Worm (Caenorhabditis elegans): ENCODE measurements around the gene tiar-2.
"Not testable (repeated sequence)": the region's sequence is repeated elsewhere in the genome, so short reads cannot be mapped to it uniquely, and the experiment has no call there.

- not testable (repeated sequence) for TF ChIP-seq ref-2 (tag; optimal IDR thresholded peaks at IDR 0.05); ama-1 (optimal IDR thresholded peaks at IDR 0.05); C38D4.7 (GFP tag; optimal IDR thresholded peaks at IDR 0.05); ceh-48 (tag; optimal IDR thresholded peaks at IDR 0.05); ceh-45 (GFP tag; IDR thresholded peaks at IDR 0.05); T23F11.4 (GFP tag; optimal IDR thresholded peaks at IDR 0.05); ceh-31 (tag; optimal IDR thresholded peaks at IDR 0.05)
These were observed 18.8 kb upstream of the tiar-2 start for ce11 chrII:12749720-12750119.

Data from whole organism, late embryonic.